Fruit fly (Drosophila melanogaster): ENCODE measurements around the gene Naa30A.

Naa30A gene

DNA sequence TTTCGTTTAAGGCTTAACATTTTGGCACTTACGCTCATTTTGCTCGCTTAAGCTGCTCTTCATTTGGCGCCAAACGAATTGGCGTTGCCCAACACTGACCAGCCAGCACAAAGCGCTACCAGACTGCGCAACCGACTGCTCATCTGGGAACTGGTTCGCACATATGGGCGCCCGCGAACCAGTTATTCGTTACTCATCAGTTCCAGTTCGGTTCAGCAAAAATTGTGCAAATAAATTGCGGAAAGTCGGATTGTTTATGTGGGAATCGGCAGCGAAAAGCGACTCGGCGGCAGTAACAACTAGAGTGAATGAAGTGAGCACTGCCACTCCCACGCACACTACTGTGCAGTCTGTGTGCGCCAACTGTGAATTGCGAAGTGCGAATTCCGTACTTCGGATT lies 51.0 kb downstream of the Naa30A start, which contains the start of gene Rilpl (continued):
- peak; percentile 68 for TF ChIP-seq Bgb (GFP tag; IDR thresholded peaks at IDR 0.05; ENCODE audit: partially characterized antibody)
- no peak for TF ChIP-seq CG6175 (GFP tag; IDR thresholded peaks at IDR 0.05)
- TF ChIP-seq CG13624 (GFP tag; optimal IDR thresholded peaks at IDR 0.05) = peak; percentile 30
- no peak for TF ChIP-seq CG8290 (GFP tag; optimal IDR thresholded peaks at IDR 0.05)
- peak in 1 of 2 experiments; percentile 75 for TF ChIP-seq CG8290 (tag; optimal IDR thresholded peaks at IDR 0.05)
- no peak for TF ChIP-seq CG11723 (GFP tag; optimal IDR thresholded peaks at IDR 0.05)
- no peak for TF ChIP-seq ac (GFP tag; optimal IDR thresholded peaks at IDR 0.05)
- TF ChIP-seq CG10209 (GFP tag; optimal IDR thresholded peaks at IDR 0.05) = no peak
- TF ChIP-seq lilli (GFP tag; optimal IDR thresholded peaks at IDR 0.05) = peak; percentile 35
- no peak for TF ChIP-seq gce (GFP tag; IDR thresholded peaks at IDR 0.05)
- no peak for TF ChIP-seq MTF-1 (GFP tag; optimal IDR thresholded peaks at IDR 0.05; ENCODE audit: borderline replicate concordance)
- no peak for TF ChIP-seq CG1024 (GFP tag; IDR thresholded peaks at IDR 0.05)
- TF ChIP-seq CG30020 (tag; optimal IDR thresholded peaks at IDR 0.05) = no peak
- peak; percentile 62 for TF ChIP-seq CG13287 (GFP tag; IDR thresholded peaks at IDR 0.05; ENCODE audit: partially characterized antibody)
- TF ChIP-seq scrt (GFP tag; optimal IDR thresholded peaks at IDR 0.05) = no peak
- no peak for TF ChIP-seq CG14441 (GFP tag; IDR thresholded peaks at IDR 0.05)
- no peak for TF ChIP-seq dimm (GFP tag; IDR thresholded peaks at IDR 0.05)
- TF ChIP-seq cad (GFP tag; optimal IDR thresholded peaks at IDR 0.05) = no peak
- TF ChIP-seq CG6272 (GFP tag; IDR thresholded peaks at IDR 0.05) = no peak
- peak; percentile 30 for TF ChIP-seq CG14710 (tag; optimal IDR thresholded peaks at IDR 0.05)
- TF ChIP-seq odd (GFP tag; optimal IDR thresholded peaks at IDR 0.05) = no peak
- TF ChIP-seq Mrtf (GFP tag; IDR thresholded peaks at IDR 0.05) = no peak
- TF ChIP-seq en (GFP tag; optimal IDR thresholded peaks at IDR 0.05) = no peak
- no peak for TF ChIP-seq al (GFP tag; IDR thresholded peaks at IDR 0.05)
- no peak for TF ChIP-seq Gsc (GFP tag; IDR thresholded peaks at IDR 0.05)
- TF ChIP-seq CG2116 (GFP tag; optimal IDR thresholded peaks at IDR 0.05) = peak; percentile 28
- no peak for TF ChIP-seq CG11695 (GFP tag; IDR thresholded peaks at IDR 0.05)
- TF ChIP-seq PHDP (tag; optimal IDR thresholded peaks at IDR 0.05) = peak; percentile 12
- no peak for TF ChIP-seq cas (GFP tag; IDR thresholded peaks at IDR 0.05)
- no peak for TF ChIP-seq eyg (GFP tag; optimal IDR thresholded peaks at IDR 0.05)
- TF ChIP-seq CG13894 (tag; optimal IDR thresholded peaks at IDR 0.05) = peak; percentile 27
- no peak for TF ChIP-seq Mes4 (GFP tag; optimal IDR thresholded peaks at IDR 0.05)
- no peak for TF ChIP-seq Sox100B (GFP tag; optimal IDR thresholded peaks at IDR 0.05)
- TF ChIP-seq CG17186 (GFP tag; optimal IDR thresholded peaks at IDR 0.05) = peak; percentile 90
- no peak for TF ChIP-seq CG2202 (tag; optimal IDR thresholded peaks at IDR 0.05)
- TF ChIP-seq CG3838 (GFP tag; optimal IDR thresholded peaks at IDR 0.05) = no peak
- TF ChIP-seq tup (GFP tag; optimal IDR thresholded peaks at IDR 0.05) = peak; percentile 10
- no peak for TF ChIP-seq CTCF (GFP tag; optimal IDR thresholded peaks at IDR 0.05)
- no peak for TF ChIP-seq CG9876 (GFP tag; optimal IDR thresholded peaks at IDR 0.05)
- TF ChIP-seq CG10959 (GFP tag; IDR thresholded peaks at IDR 0.05) = no peak
- TF ChIP-seq ssp (GFP tag; IDR thresholded peaks at IDR 0.05) = no peak
- no peak for TF ChIP-seq ap (GFP tag; IDR thresholded peaks at IDR 0.05)
- TF ChIP-seq inv (GFP tag; IDR thresholded peaks at IDR 0.05; ENCODE audit: partially characterized antibody) = peak; percentile 53; the same call in 1 of the 2 replicates
- TF ChIP-seq CG4820 (GFP tag; optimal IDR thresholded peaks at IDR 0.05) = no peak
- no peak for TF ChIP-seq Spps (tag; optimal IDR thresholded peaks at IDR 0.05)
- TF ChIP-seq amos (GFP tag; IDR thresholded peaks at IDR 0.05; ENCODE audit: partially characterized antibody) = peak; percentile 68; the same call in 1 of the 2 replicates
- TF ChIP-seq CG10565 (GFP tag; optimal IDR thresholded peaks at IDR 0.05) = no peak
- TF ChIP-seq CG4424 (GFP tag; optimal IDR thresholded peaks at IDR 0.05) = no peak
- peak; percentile 24 for TF ChIP-seq B-H2 (GFP tag; optimal IDR thresholded peaks at IDR 0.05)
- no peak for TF ChIP-seq CG3163 (GFP tag; optimal IDR thresholded peaks at IDR 0.05)
- no peak for TF ChIP-seq CrebB (tag; optimal IDR thresholded peaks at IDR 0.05)
- TF ChIP-seq CG13424 (tag; optimal IDR thresholded peaks at IDR 0.05) = no peak
- TF ChIP-seq Camta (GFP tag; optimal IDR thresholded peaks at IDR 0.05) = no peak

Data from whole organism, embryonic.